Fruit fly (Drosophila melanogaster): ENCODE results near the gene thoc6.

DNA sequence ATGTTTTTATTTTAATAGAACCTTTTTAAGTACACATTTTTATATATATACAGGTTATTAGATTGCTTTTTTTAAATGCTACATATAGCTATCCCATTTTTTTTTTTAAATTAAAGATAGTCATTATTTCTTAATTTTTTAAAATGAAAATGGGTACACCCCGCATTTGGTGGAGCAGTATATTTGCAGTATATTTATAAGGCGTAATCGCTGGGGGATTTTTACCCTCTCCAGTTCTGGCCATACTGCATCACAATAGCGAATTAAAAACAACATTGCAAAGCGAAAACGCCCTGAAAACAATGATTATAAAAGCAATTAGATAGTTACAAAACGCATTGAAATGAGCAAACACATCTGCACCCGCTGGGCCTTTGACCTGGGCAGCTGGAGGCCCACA, 44.5 kb downstream of the thoc6 start, which contains the start of gene CG32099:
- TF ChIP-seq CG16779 (tag; optimal IDR thresholded peaks at IDR 0.05), result no peak
- TF ChIP-seq vri (GFP tag; optimal IDR thresholded peaks at IDR 0.05), result no peak
- no peak for TF ChIP-seq CG11902 (GFP tag; optimal IDR thresholded peaks at IDR 0.05)
- no peak for TF ChIP-seq CG6276 (GFP tag; optimal IDR thresholded peaks at IDR 0.05)
- no peak for TF ChIP-seq Met (GFP tag; optimal IDR thresholded peaks at IDR 0.05)
- no peak for TF ChIP-seq Sox102F (GFP tag; optimal IDR thresholded peaks at IDR 0.05)
- TF ChIP-seq Ets96B (tag; optimal IDR thresholded peaks at IDR 0.05), result no peak
- no peak for TF ChIP-seq achi (GFP tag; optimal IDR thresholded peaks at IDR 0.05)

Data from whole organism, prepupa.